Fruit fly (Drosophila melanogaster) whole organism, embryonic: ENCODE measurements around the gene senju.

Experiments
- Aef1 ChIP-seq: fragments of 200-800 bp; sonication (Bioruptor generic); IDR thresholded peaks from 3 replicates; pipeline ENCODE4 v1.3.6; 2022; ENCODE audit warnings: missing biosample characterization, missing genetic modification characterization
- B-H2 ChIP-seq: fragments of 200-800 bp; sonication (Bioruptor generic); optimal IDR thresholded peaks from 2 replicates; lab custom pipeline; 2018; ENCODE audit warnings: missing biosample characterization, mild to moderate bottlenecking, missing genetic modification characterization
- CG1024 ChIP-seq: fragments of 200-800 bp; sonication (Bioruptor generic); IDR thresholded peaks from 2 replicates; pipeline ENCODE4 v1.3.6; 2022; ENCODE audit warnings: missing biosample characterization, missing genetic modification characterization
- CG10565 ChIP-seq: fragments of 200-800 bp; sonication (Bioruptor generic); optimal IDR thresholded peaks from 3 replicates; lab custom pipeline; 2016; ENCODE audit warnings: missing biosample characterization, mild to moderate bottlenecking, missing genetic modification characterization
- CG11560 ChIP-seq: fragments of 200-800 bp; sonication (Bioruptor generic); IDR thresholded peaks from 3 replicates; pipeline ENCODE4 v1.3.6; 2022; ENCODE audit warnings: missing biosample characterization, missing genetic modification characterization
- CG12659 ChIP-seq: fragments of 200-800 bp; sonication (Bioruptor generic); optimal IDR thresholded peaks from 3 replicates; lab custom pipeline; 2017; ENCODE audit warnings: mild to moderate bottlenecking, missing biosample characterization, missing genetic modification reagents, missing genetic modification characterization
- CG13424 ChIP-seq: fragments of 200-800 bp; sonication (Bioruptor generic); optimal IDR thresholded peaks from 2 replicates; lab custom pipeline; 2019; ENCODE audit warnings: missing biosample characterization, mild to moderate bottlenecking, missing genetic modification characterization, moderate library complexity
- CG15514 ChIP-seq: fragments of 200-800 bp; sonication (Bioruptor generic); optimal IDR thresholded peaks from 3 replicates; lab custom pipeline; 2017; ENCODE audit warnings: missing biosample characterization, missing genetic modification characterization, mild to moderate bottlenecking, moderate library complexity, missing genetic modification reagents
- CG17359 ChIP-seq: fragments of 200-800 bp; sonication (Bioruptor generic); optimal IDR thresholded peaks from 3 replicates; lab custom pipeline; 2018; ENCODE audit warnings: missing biosample characterization, mild to moderate bottlenecking, missing genetic modification characterization, moderate library complexity
- CG2678 ChIP-seq: fragments of 200-800 bp; sonication (Bioruptor generic); optimal IDR thresholded peaks from 3 replicates; lab custom pipeline; 2019; ENCODE audit warnings: missing biosample characterization, mild to moderate bottlenecking, missing genetic modification characterization, moderate library complexity
- CG3281 ChIP-seq: fragments of 200-800 bp; sonication (Bioruptor generic); optimal IDR thresholded peaks from 3 replicates; lab custom pipeline; 2017; ENCODE audit warnings: missing biosample characterization, mild to moderate bottlenecking, missing genetic modification characterization
- CG4360 ChIP-seq: fragments of 200-800 bp; sonication (Bioruptor generic); IDR thresholded peaks from 2 replicates; pipeline ENCODE4 v1.3.6; 2022; ENCODE audit warnings: missing biosample characterization, missing genetic modification characterization
- CG4820 ChIP-seq: fragments of 200-800 bp; sonication (Bioruptor generic); optimal IDR thresholded peaks from 3 replicates; lab custom pipeline; 2016; ENCODE audit warnings: missing biosample characterization, missing genetic modification characterization
- CG6175 ChIP-seq: fragments of 200-800 bp; sonication (Bioruptor generic); IDR thresholded peaks from 3 replicates; pipeline ENCODE4 v1.3.6; 2022; ENCODE audit warnings: missing biosample characterization, missing genetic modification characterization
- CG6683 ChIP-seq: fragments of 200-800 bp; sonication (Bioruptor generic); optimal IDR thresholded peaks from 2 replicates; lab custom pipeline; 2017; ENCODE audit warnings: missing biosample characterization, mild to moderate bottlenecking, missing genetic modification characterization, missing genetic modification reagents
- CG7987 ChIP-seq: fragments of 200-800 bp; sonication (Bioruptor generic); optimal IDR thresholded peaks from 2 replicates; lab custom pipeline; 2018; ENCODE audit warnings: missing biosample characterization, mild to moderate bottlenecking, missing genetic modification characterization, moderate library complexity
- CG8765 ChIP-seq: fragments of 200-800 bp; sonication (Bioruptor generic); IDR thresholded peaks from 2 replicates; pipeline ENCODE4 v1.3.6; 2022; ENCODE audit warnings: missing biosample characterization, missing genetic modification characterization
- CG8924 ChIP-seq: fragments of 200-800 bp; optimal IDR thresholded peaks from 3 replicates; lab custom pipeline; 2019; ENCODE audit warnings: missing biosample characterization, mild to moderate bottlenecking, missing genetic modification characterization, moderate library complexity
- Dll ChIP-seq: fragments of 200-800 bp; sonication (Bioruptor generic); IDR thresholded peaks from 4 replicates; pipeline ENCODE4 v1.3.6; 2022; ENCODE audit warnings: missing biosample characterization, missing genetic modification characterization; ENCODE audit not compliant: partially characterized antibody
- Doc2 ChIP-seq: fragments of 200-800 bp; sonication (Bioruptor generic); IDR thresholded peaks from 2 replicates; pipeline ENCODE4 v1.3.6; 2022; ENCODE audit warnings: missing biosample characterization, missing genetic modification characterization
- E2f1 ChIP-seq: fragments of 200-800 bp; sonication (Bioruptor generic); IDR thresholded peaks from 2 replicates; pipeline ENCODE4 v1.3.6; 2022; ENCODE audit warnings: missing biosample characterization, missing genetic modification characterization
- Fer1 ChIP-seq: fragments of 200-800 bp; sonication (Bioruptor generic); optimal IDR thresholded peaks from 2 replicates; lab custom pipeline; 2017; ENCODE audit warnings: missing biosample characterization, mild to moderate bottlenecking, missing genetic modification characterization
- Fer2 ChIP-seq: fragments of 200-800 bp; sonication (Bioruptor generic); optimal IDR thresholded peaks from 2 replicates; lab custom pipeline; 2018; ENCODE audit warnings: missing biosample characterization, mild to moderate bottlenecking, missing genetic modification characterization, moderate library complexity
- HLH54F ChIP-seq: fragments of 200-800 bp; sonication (Bioruptor generic); optimal IDR thresholded peaks from 3 replicates; lab custom pipeline; 2016; ENCODE audit warnings: missing biosample characterization, missing genetic modification characterization
- HLHmδ ChIP-seq: fragments of 200-800 bp; sonication (Bioruptor generic); optimal IDR thresholded peaks from 2 replicates; lab custom pipeline; 2018; ENCODE audit warnings: missing biosample characterization, mild to moderate bottlenecking, missing genetic modification characterization, moderate library complexity
- Hmr ChIP-seq: fragments of 200-800 bp; sonication (Bioruptor generic); optimal IDR thresholded peaks from 3 replicates; lab custom pipeline; 2017; ENCODE audit warnings: mild to moderate bottlenecking, missing biosample characterization, missing genetic modification reagents, missing genetic modification characterization
- PHDP ChIP-seq: fragments of 200-800 bp; sonication (Bioruptor generic); optimal IDR thresholded peaks from 3 replicates; lab custom pipeline; 2018; ENCODE audit warnings: missing biosample characterization, mild to moderate bottlenecking, missing genetic modification characterization, moderate library complexity
- Rfx ChIP-seq: fragments of 200-800 bp; sonication (Bioruptor generic); IDR thresholded peaks from 2 replicates; pipeline ENCODE4 v1.3.6; 2022; ENCODE audit warnings: missing biosample characterization, missing genetic modification characterization
- Sin3A ChIP-seq: fragments of >200 bp; optimal IDR thresholded peaks from 2 replicates; lab custom pipeline; 2018
- Six4 ChIP-seq: fragments of 200-800 bp; sonication (Bioruptor generic); optimal IDR thresholded peaks from 2 replicates; lab custom pipeline; 2016; ENCODE audit warnings: missing biosample characterization, missing genetic modification characterization
- Spps ChIP-seq: fragments of 200-800 bp; sonication (Bioruptor generic); optimal IDR thresholded peaks from 2 replicates; lab custom pipeline; 2018; ENCODE audit warnings: missing biosample characterization, mild to moderate bottlenecking, missing genetic modification characterization
- Xbp1 ChIP-seq: fragments of 200-800 bp; sonication (Bioruptor generic); optimal IDR thresholded peaks from 3 replicates; lab custom pipeline; 2016; ENCODE audit warnings: missing biosample characterization, mild to moderate bottlenecking, missing genetic modification characterization
- YL-1 ChIP-seq: fragments of 200-800 bp; sonication (Bioruptor generic); optimal IDR thresholded peaks from 3 replicates; lab custom pipeline; 2017; ENCODE audit warnings: missing biosample characterization, mild to moderate bottlenecking, missing genetic modification characterization
- abd-A ChIP-seq: fragments of 200-800 bp; sonication (Bioruptor generic); optimal IDR thresholded peaks from 3 replicates; lab custom pipeline; 2019; ENCODE audit warnings: missing biosample characterization, mild to moderate bottlenecking, missing genetic modification characterization, moderate library complexity
- ac ChIP-seq: fragments of 200-800 bp; sonication (Bioruptor generic); optimal IDR thresholded peaks from 3 replicates; lab custom pipeline; 2017; ENCODE audit warnings: missing biosample characterization, mild to moderate bottlenecking, missing genetic modification characterization
- ap ChIP-seq: fragments of 200-800 bp; sonication (Bioruptor generic); IDR thresholded peaks from 2 replicates; pipeline ENCODE4 v1.3.6; 2022; ENCODE audit warnings: missing biosample characterization, missing genetic modification characterization
- bbx ChIP-seq: fragments of 200-800 bp; sonication (Bioruptor generic); IDR thresholded peaks from 2 replicates; pipeline ENCODE4 v1.3.6; 2022; ENCODE audit warnings: missing biosample characterization, missing genetic modification characterization; ENCODE audit not compliant: partially characterized antibody
- chm ChIP-seq: fragments of 200-800 bp; sonication (Bioruptor generic); IDR thresholded peaks from 2 replicates; pipeline ENCODE4 v1.3.6; 2022; ENCODE audit warnings: missing biosample characterization, missing genetic modification characterization
- ci ChIP-seq: fragments of 200-800 bp; sonication (Bioruptor generic); IDR thresholded peaks from 3 replicates; pipeline ENCODE4 v1.3.6; 2022; ENCODE audit warnings: missing biosample characterization, missing genetic modification characterization
- dm ChIP-seq: fragments of 200-800 bp; sonication (Bioruptor generic); optimal IDR thresholded peaks from 3 replicates; lab custom pipeline; 2016; ENCODE audit warnings: missing biosample characterization, missing genetic modification characterization
- gfzf ChIP-seq: fragments of 200-800 bp; sonication (Bioruptor generic); optimal IDR thresholded peaks from 2 replicates; lab custom pipeline; 2016; ENCODE audit warnings: missing biosample characterization, mild to moderate bottlenecking, missing genetic modification characterization, moderate library complexity
- gsb ChIP-seq: fragments of 200-800 bp; sonication (Bioruptor generic); IDR thresholded peaks from 2 replicates; pipeline ENCODE4 v1.3.6; 2022; ENCODE audit warnings: missing biosample characterization, missing genetic modification characterization
- kay ChIP-seq: fragments of 200-800 bp; sonication (Bioruptor generic); optimal IDR thresholded peaks from 2 replicates; lab custom pipeline; 2016; ENCODE audit warnings: missing biosample characterization, missing genetic modification characterization
- nerfin-1 ChIP-seq: fragments of 200-800 bp; sonication (Bioruptor generic); optimal IDR thresholded peaks from 3 replicates; lab custom pipeline; 2019; ENCODE audit warnings: missing biosample characterization, mild to moderate bottlenecking, missing genetic modification characterization, moderate library complexity
- org-1 ChIP-seq: fragments of 200-800 bp; sonication (Bioruptor generic); optimal IDR thresholded peaks from 2 replicates; lab custom pipeline; 2017; ENCODE audit warnings: missing biosample characterization, missing genetic modification characterization
- row ChIP-seq: fragments of 200-800 bp; sonication (Bioruptor generic); IDR thresholded peaks from 3 replicates; pipeline ENCODE4 v1.3.6; 2022; ENCODE audit warnings: missing biosample characterization, missing genetic modification characterization
- sob ChIP-seq: fragments of 200-800 bp; sonication (Bioruptor generic); IDR thresholded peaks from 2 replicates; pipeline ENCODE4 v1.3.6; 2022; ENCODE audit warnings: missing biosample characterization, missing genetic modification characterization
- stwl ChIP-seq: fragments of 200-800 bp; sonication (Bioruptor generic); optimal IDR thresholded peaks from 3 replicates; lab custom pipeline; 2018; ENCODE audit warnings: missing biosample characterization, mild to moderate bottlenecking, missing genetic modification characterization, moderate library complexity
- trem ChIP-seq: fragments of 200-800 bp; optimal IDR thresholded peaks from 3 replicates; lab custom pipeline; 2019; ENCODE audit warnings: missing biosample characterization, mild to moderate bottlenecking, missing genetic modification characterization, moderate library complexity
- unc-4 ChIP-seq: fragments of 200-800 bp; sonication (Bioruptor generic); IDR thresholded peaks from 2 replicates; pipeline ENCODE4 v1.3.6; 2022; ENCODE audit warnings: missing biosample characterization, missing genetic modification characterization; ENCODE audit not compliant: partially characterized antibody

The senju gene

dm6 chr2L:5054953-5055352 lies 2.3 kb downstream of the senju start, which contains the start of the genes CG14036 and His3.3A (continued):
- TF ChIP-seq B-H2 (GFP tag; lab: Kevin White, UChicago): peak; percentile 30
- TF ChIP-seq Aef1 (GFP tag; lab: Robert Waterston, UW): no peak
- TF ChIP-seq sob (GFP tag; lab: Robert Waterston, UW): 0 out of 2 replicates have a peak, but pooled peaks have one; percentile 22
- TF ChIP-seq bbx (GFP tag; lab: Robert Waterston, UW): peak; percentile 60
- TF ChIP-seq PHDP (tag; lab: Kevin White, UChicago): peak; percentile 4
- peak; percentile 27; the same call in 1 of the 2 replicates for TF ChIP-seq chm (GFP tag; lab: Robert Waterston, UW)
- no peak for TF ChIP-seq CG17359 (tag; lab: Kevin White, UChicago)
- no peak for TF ChIP-seq Fer2
- TF ChIP-seq CG11560 (tag; lab: Robert Waterston, UW): peak; percentile 94
- TF ChIP-seq gsb (GFP tag; lab: Robert Waterston, UW): 0 out of 2 replicates have a peak, but pooled peaks have one; percentile 32
- TF ChIP-seq Rfx (GFP tag; lab: Robert Waterston, UW): peak; percentile 42
- TF ChIP-seq Six4: no peak
- TF ChIP-seq trem: peak; percentile 75
- TF ChIP-seq CG1024 (GFP tag; lab: Robert Waterston, UW): no peak; the same call in none of the 2 replicates
- peak; percentile 18 for TF ChIP-seq Xbp1
- TF ChIP-seq kay: no peak
- TF ChIP-seq ac: no peak
- no peak for TF ChIP-seq CG4360 (GFP tag; lab: Robert Waterston, UW)
- TF ChIP-seq Dll (GFP tag; lab: Robert Waterston, UW): peak; percentile 56; the same call in 1 of the 4 replicates
- no peak for TF ChIP-seq CG6683 (GFP tag; lab: Kevin White, UChicago)
- TF ChIP-seq abd-A: no peak
- peak; percentile 42 for TF ChIP-seq Hmr (GFP tag; lab: Kevin White, UChicago)
- peak; percentile 63 for TF ChIP-seq YL-1 (GFP tag; lab: Kevin White, UChicago)
- TF ChIP-seq HLHmδ (GFP tag; lab: Kevin White, UChicago): peak; percentile 74
- peak; percentile 64 for TF ChIP-seq CG12659 (GFP tag; lab: Kevin White, UChicago)
- no peak for TF ChIP-seq CG6175
- TF ChIP-seq row (GFP tag; lab: Robert Waterston, UW): peak; percentile 51; the same call in 2 of the 3 replicates
- TF ChIP-seq Doc2 (GFP tag; lab: Robert Waterston, UW): no peak
- peak; percentile 43 for TF ChIP-seq CG13424
- TF ChIP-seq org-1: no peak
- peak; percentile 20 for TF ChIP-seq nerfin-1 (tag; lab: Kevin White, UChicago)
- TF ChIP-seq gfzf (GFP tag; lab: Kevin White, UChicago): peak; percentile 73
- peak; percentile 46 for TF ChIP-seq Sin3A (lab: Kevin White, UChicago)
- peak; percentile 49 for TF ChIP-seq CG8924 (tag; lab: Kevin White, UChicago)
- TF ChIP-seq CG8765 (GFP tag; lab: Robert Waterston, UW): no peak
- peak; percentile 12 for TF ChIP-seq HLH54F (GFP tag; lab: Kevin White, UChicago)
- TF ChIP-seq CG2678 (tag; lab: Kevin White, UChicago): peak; percentile 14
- no peak for TF ChIP-seq CG10565 (GFP tag; lab: Kevin White, UChicago)
- peak; percentile 56 for TF ChIP-seq CG3281 (GFP tag; lab: Kevin White, UChicago)
- peak; percentile 1 for TF ChIP-seq Spps (tag; lab: Kevin White, UChicago)
- peak; percentile 82 for TF ChIP-seq CG15514
- peak; percentile 69 for TF ChIP-seq unc-4
- TF ChIP-seq dm (GFP tag; lab: Kevin White, UChicago): peak; percentile 29
- peak; percentile 27 for TF ChIP-seq CG7987 (GFP tag; lab: Kevin White, UChicago)
- TF ChIP-seq stwl (tag; lab: Kevin White, UChicago): peak; percentile 72
- peak; percentile 48 for TF ChIP-seq Fer1 (GFP tag; lab: Kevin White, UChicago)
- no peak for TF ChIP-seq ap (GFP tag; lab: Robert Waterston, UW)
- TF ChIP-seq ci (GFP tag; lab: Robert Waterston, UW): peak; percentile 58; the same call in 1 of the 3 replicates
- peak; percentile 41; the same call in 1 of the 2 replicates for TF ChIP-seq E2f1
- TF ChIP-seq CG4820: peak; percentile 90
